1 fruit fly cellular context compared by ENCODE assay signal in the genomic region with DNA sequence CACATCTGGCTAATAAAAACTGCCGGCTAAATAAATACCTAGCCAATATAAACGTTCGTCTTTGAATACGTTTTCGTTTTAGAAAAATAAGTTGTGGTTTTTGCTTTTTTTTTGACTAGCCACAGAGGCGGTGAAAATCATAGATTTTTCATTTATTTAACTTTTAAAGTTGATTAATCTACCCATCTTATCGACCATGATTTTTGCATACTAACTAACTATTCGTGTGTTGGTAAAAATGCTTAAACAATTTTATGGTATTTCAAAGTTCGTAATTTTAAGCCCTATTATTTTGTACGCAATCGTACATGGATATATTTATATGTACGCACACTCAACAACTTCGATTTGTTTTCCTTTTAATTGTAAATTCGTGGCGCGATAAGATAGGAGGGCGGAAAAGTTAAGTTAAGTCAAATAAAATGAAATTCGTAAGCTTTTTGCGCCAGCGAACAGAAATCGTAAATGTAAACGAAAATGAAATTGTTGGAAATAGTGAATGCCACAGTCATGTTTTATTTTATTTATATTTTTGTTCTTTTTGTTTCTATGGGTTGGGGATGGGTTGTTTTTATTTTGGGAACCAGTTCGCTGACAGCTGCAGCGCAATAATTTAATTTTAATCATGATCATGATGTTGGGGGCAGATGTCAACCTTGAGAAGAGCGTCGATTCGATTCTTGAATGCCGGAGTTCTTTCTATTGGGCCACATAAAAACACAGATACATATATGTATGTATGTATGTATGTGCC.
TF ChIP-seq lines count a peak whose summit lies in the region.

No protein-coding gene starts in this region.

TF ChIP-seq in whole organism, embryonic, 481 proteins besides CTCF, POLR2A, EP300 and RAD21 (continued from another document):
- TF ChIP-seq Mes4 (GFP tag; optimal IDR thresholded peaks at IDR 0.05; lab: Kevin White, UChicago) (no peak), CG4617 (GFP tag; optimal IDR thresholded peaks at IDR 0.05; lab: Kevin White, UChicago; ENCODE audit: borderline replicate concordance) (no peak), CG5953 (GFP tag; IDR thresholded peaks at IDR 0.05; lab: Robert Waterston, UW) (no peak), NK7.1 (GFP tag; optimal IDR thresholded peaks at IDR 0.05; lab: Kevin White, UChicago) (no peak), CG2120 (GFP tag; optimal IDR thresholded peaks at IDR 0.05; lab: Kevin White, UChicago) (peak; percentile 67), CG3065 (GFP tag; optimal IDR thresholded peaks at IDR 0.05; lab: Kevin White, UChicago) (no peak), emc (GFP tag; optimal IDR thresholded peaks at IDR 0.05; lab: Kevin White, UChicago) (no peak), vfl (GFP tag; optimal IDR thresholded peaks at IDR 0.05; lab: Kevin White, UChicago) (peak; percentile 47), Camta (GFP tag; optimal IDR thresholded peaks at IDR 0.05; lab: Kevin White, UChicago) (no peak), NfI (GFP tag; optimal IDR thresholded peaks at IDR 0.05; lab: Kevin White, UChicago) (peak; percentile 18), jing (GFP tag; optimal IDR thresholded peaks at IDR 0.05; lab: Kevin White, UChicago) (no peak), Six4 (GFP tag; optimal IDR thresholded peaks at IDR 0.05; lab: Kevin White, UChicago) (no peak), CG9609 (GFP tag; optimal IDR thresholded peaks at IDR 0.05; lab: Kevin White, UChicago) (no peak), sim (GFP tag; IDR thresholded peaks at IDR 0.05; lab: Robert Waterston, UW) (no peak), bsh (GFP tag; optimal IDR thresholded peaks at IDR 0.05; lab: Kevin White, UChicago) (peak in 1 of 2 experiments; percentile 51), Atf3 (GFP tag; optimal IDR thresholded peaks at IDR 0.05; lab: Kevin White, UChicago) (no peak), CG31365 (tag; optimal IDR thresholded peaks at IDR 0.05; lab: Kevin White, UChicago) (no peak), Bdp1 (GFP tag; optimal IDR thresholded peaks at IDR 0.05; lab: Kevin White, UChicago) (no peak), CG1233 (GFP tag; optimal IDR thresholded peaks at IDR 0.05; lab: Kevin White, UChicago) (no peak), dmrt99B (tag; optimal IDR thresholded peaks at IDR 0.05; lab: Kevin White, UChicago) (peak; percentile 59), CG32767 (GFP tag; IDR thresholded peaks at IDR 0.05; lab: Robert Waterston, UW) (0 out of 2 replicates have a peak, but pooled peaks have one; percentile 26), dan (GFP tag; IDR thresholded peaks at IDR 0.05; lab: Robert Waterston, UW) (no peak), seq (GFP tag; IDR thresholded peaks at IDR 0.05; lab: Robert Waterston, UW) (no peak), wek (GFP tag; optimal IDR thresholded peaks at IDR 0.05; lab: Kevin White, UChicago) (no peak), CG15696 (tag; optimal IDR thresholded peaks at IDR 0.05; lab: Kevin White, UChicago) (no peak), sug (tag; optimal IDR thresholded peaks at IDR 0.05; lab: Kevin White, UChicago) (no peak), CG1602 (GFP tag; optimal IDR thresholded peaks at IDR 0.05; lab: Kevin White, UChicago) (peak; percentile 26), dmrt11E (tag; optimal IDR thresholded peaks at IDR 0.05; lab: Kevin White, UChicago) (no peak), CG13894 (tag; optimal IDR thresholded peaks at IDR 0.05; lab: Kevin White, UChicago) (no peak), Max (GFP tag; optimal IDR thresholded peaks at IDR 0.05; lab: Kevin White, UChicago) (no peak), ERR (GFP tag; optimal IDR thresholded peaks at IDR 0.05; lab: Kevin White, UChicago) (no peak), CG8944 (GFP tag; optimal IDR thresholded peaks at IDR 0.05; lab: Kevin White, UChicago) (no peak), toy (GFP tag; IDR thresholded peaks at IDR 0.05; lab: Robert Waterston, UW) (no peak), CG2875 (GFP tag; optimal IDR thresholded peaks at IDR 0.05; lab: Kevin White, UChicago) (no peak), CG13424 (tag; optimal IDR thresholded peaks at IDR 0.05; lab: Kevin White, UChicago) (peak; percentile 41), cwo (GFP tag; optimal IDR thresholded peaks at IDR 0.05; lab: Kevin White, UChicago) (peak; percentile 17), corto (GFP tag; optimal IDR thresholded peaks at IDR 0.05; lab: Kevin White, UChicago) (no peak), CG16815 (GFP tag; optimal IDR thresholded peaks at IDR 0.05; lab: Kevin White, UChicago) (no peak), Lim3 (GFP tag; IDR thresholded peaks at IDR 0.05; lab: Robert Waterston, UW) (no peak), CG4282 (GFP tag; optimal IDR thresholded peaks at IDR 0.05; lab: Kevin White, UChicago) (no peak), chn (GFP tag; optimal IDR thresholded peaks at IDR 0.05; lab: Kevin White, UChicago) (no peak), sc (optimal IDR thresholded peaks at IDR 0.05; lab: Kevin White, UChicago) (no peak), sc (GFP tag; optimal IDR thresholded peaks at IDR 0.05; lab: Kevin White, UChicago) (no peak), Antp (GFP tag; optimal IDR thresholded peaks at IDR 0.05; lab: Kevin White, UChicago) (no peak), CG3838 (GFP tag; optimal IDR thresholded peaks at IDR 0.05; lab: Kevin White, UChicago) (no peak), CG11723 (GFP tag; optimal IDR thresholded peaks at IDR 0.05; lab: Kevin White, UChicago) (no peak), CG17186 (GFP tag; optimal IDR thresholded peaks at IDR 0.05; lab: Kevin White, UChicago) (no peak), hkb (optimal IDR thresholded peaks at IDR 0.05; lab: Kevin White, UChicago) (no peak), hkb (GFP tag; IDR thresholded peaks at IDR 0.05; lab: Robert Waterston, UW) (peak; percentile 68)
